Fruit fly (Drosophila melanogaster) whole organism, embryonic: ENCODE results near the gene mld.
A peak's percentile ranks its signal among the peaks of the same experiment; 100 is the strongest.

Experiments used
- Antp ChIP-seq: fragments of 200-800 bp; sonication (Bioruptor generic); optimal IDR thresholded peaks from 3 replicates; lab custom pipeline; 2016; ENCODE audit warnings: missing biosample characterization, missing genetic modification characterization
- BEAF-32 ChIP-seq: fragments of 200-800 bp; sonication (Bioruptor generic); optimal IDR thresholded peaks from 3 replicates; lab custom pipeline; 2017; ENCODE audit warnings: missing biosample characterization, missing genetic modification characterization, mild to moderate bottlenecking, moderate library complexity, missing genetic modification reagents
- CG12769 ChIP-seq: fragments of 200-800 bp; sonication (Bioruptor generic); optimal IDR thresholded peaks from 2 replicates; lab custom pipeline; 2019; ENCODE audit warnings: missing biosample characterization, mild to moderate bottlenecking, missing genetic modification characterization, moderate library complexity
- CG13624 ChIP-seq: fragments of 200-800 bp; sonication (Bioruptor generic); optimal IDR thresholded peaks from 2 replicates; lab custom pipeline; 2016; ENCODE audit warnings: missing biosample characterization, missing genetic modification characterization
- CG13894 ChIP-seq: fragments of 200-800 bp; sonication (Bioruptor generic); optimal IDR thresholded peaks from 3 replicates; lab custom pipeline; 2018; ENCODE audit warnings: missing biosample characterization, mild to moderate bottlenecking, missing genetic modification characterization, moderate library complexity
- CG15514 ChIP-seq: fragments of 200-800 bp; sonication (Bioruptor generic); optimal IDR thresholded peaks from 3 replicates; lab custom pipeline; 2017; ENCODE audit warnings: missing biosample characterization, missing genetic modification characterization, mild to moderate bottlenecking, moderate library complexity, missing genetic modification reagents
- CG17359 ChIP-seq: fragments of 200-800 bp; sonication (Bioruptor generic); optimal IDR thresholded peaks from 3 replicates; lab custom pipeline; 2018; ENCODE audit warnings: missing biosample characterization, mild to moderate bottlenecking, missing genetic modification characterization, moderate library complexity
- CG17829 ChIP-seq: fragments of 200-800 bp; optimal IDR thresholded peaks from 2 replicates; lab custom pipeline; 2019; ENCODE audit warnings: missing biosample characterization, mild to moderate bottlenecking, missing genetic modification characterization, moderate library complexity
- CG18262 ChIP-seq: fragments of 200-800 bp; optimal IDR thresholded peaks from 3 replicates; lab custom pipeline; 2019; ENCODE audit warnings: missing biosample characterization, mild to moderate bottlenecking, missing genetic modification characterization, moderate library complexity
- CG2120 ChIP-seq: fragments of 200-800 bp; sonication (Bioruptor generic); optimal IDR thresholded peaks from 3 replicates; lab custom pipeline; 2016; ENCODE audit warnings: missing biosample characterization, missing genetic modification characterization
- CG31224 ChIP-seq: fragments of 200-800 bp; sonication (Bioruptor generic); IDR thresholded peaks from 2 replicates; pipeline ENCODE4 v1.3.6; 2022; ENCODE audit warnings: missing biosample characterization, missing genetic modification characterization
- CG31365 ChIP-seq: fragments of 200-800 bp; sonication (Bioruptor generic); optimal IDR thresholded peaks from 2 replicates; lab custom pipeline; 2018; ENCODE audit warnings: missing biosample characterization, mild to moderate bottlenecking, missing genetic modification characterization
- CG7271 ChIP-seq: fragments of 200-800 bp; sonication (Bioruptor generic); optimal IDR thresholded peaks from 2 replicates; lab custom pipeline; 2018; ENCODE audit warnings: missing biosample characterization, mild to moderate bottlenecking, missing genetic modification characterization, moderate library complexity
- CG7987 ChIP-seq: fragments of 200-800 bp; sonication (Bioruptor generic); optimal IDR thresholded peaks from 2 replicates; lab custom pipeline; 2018; ENCODE audit warnings: missing biosample characterization, mild to moderate bottlenecking, missing genetic modification characterization, moderate library complexity
- CG8388 ChIP-seq: fragments of 200-800 bp; sonication (Bioruptor generic); optimal IDR thresholded peaks from 2 replicates; lab custom pipeline; 2019; ENCODE audit warnings: missing biosample characterization, mild to moderate bottlenecking, missing genetic modification characterization, moderate library complexity
- CG9609 ChIP-seq: fragments of 200-800 bp; sonication (Bioruptor generic); optimal IDR thresholded peaks from 3 replicates; lab custom pipeline; 2016; ENCODE audit warnings: missing biosample characterization, missing genetic modification characterization
- Dfd ChIP-seq, 2 experiments: fragments of >200 bp; optimal IDR thresholded peaks; 2 replicates each; lab custom pipeline; 2017; ENCODE audit warnings: missing biosample characterization in 2 of 2, missing genetic modification characterization in 2 of 2
- Dip3 ChIP-seq: fragments of 200-800 bp; sonication (Bioruptor generic); optimal IDR thresholded peaks from 3 replicates; lab custom pipeline; 2016; ENCODE audit warnings: missing biosample characterization, missing genetic modification characterization
- Dp ChIP-seq: fragments of 200-800 bp; sonication (Bioruptor generic); optimal IDR thresholded peaks from 2 replicates; lab custom pipeline; 2018; ENCODE audit warnings: missing biosample characterization, mild to moderate bottlenecking, missing genetic modification characterization, moderate library complexity
- ERR ChIP-seq: fragments of 200-800 bp; sonication (Bioruptor generic); optimal IDR thresholded peaks from 2 replicates; lab custom pipeline; 2016; ENCODE audit warnings: missing biosample characterization, missing genetic modification characterization
- Gsc ChIP-seq: fragments of 200-800 bp; sonication (Bioruptor generic); IDR thresholded peaks from 2 replicates; pipeline ENCODE4 v1.3.6; 2022; ENCODE audit warnings: missing biosample characterization, missing genetic modification characterization
- Hr51 ChIP-seq, 2 experiments: fragments of 200-800 bp; sonication (Bioruptor generic); optimal IDR thresholded peaks; 2 replicates in 1 of 2; 3 replicates in 1 of 2; lab custom pipeline; 2016 to 2018; ENCODE audit warnings: missing biosample characterization in 2 of 2, missing genetic modification characterization in 2 of 2, mild to moderate bottlenecking in 1 of 2, moderate library complexity in 1 of 2
- Hr78 ChIP-seq, 2 experiments: fragments of 200-800 bp in 1 of 2; fragments of >200 bp in 1 of 2; sonication (Bioruptor generic) in 1 of 2; optimal IDR thresholded peaks; 2 replicates each; lab custom pipeline; 2017 to 2019; ENCODE audit warnings: missing biosample characterization in 2 of 2, missing genetic modification characterization in 2 of 2, mild to moderate bottlenecking in 1 of 2, moderate library complexity in 1 of 2
- MTF-1 ChIP-seq: fragments of 200-800 bp; sonication (Bioruptor generic); optimal IDR thresholded peaks from 2 replicates; lab custom pipeline; 2018; ENCODE audit warnings: missing biosample characterization, mild to moderate bottlenecking, missing genetic modification characterization, borderline replicate concordance
- NC2α ChIP-seq: fragments of 200-800 bp; sonication (Bioruptor generic); optimal IDR thresholded peaks from 2 replicates; lab custom pipeline; 2016; ENCODE audit warnings: missing biosample characterization, missing genetic modification characterization
- NC2β ChIP-seq: fragments of 200-800 bp; sonication (Bioruptor generic); optimal IDR thresholded peaks from 2 replicates; lab custom pipeline; 2016; ENCODE audit warnings: missing biosample characterization, missing genetic modification characterization
- Nf-YC ChIP-seq: fragments of 200-800 bp; optimal IDR thresholded peaks from 3 replicates; lab custom pipeline; 2019; ENCODE audit warnings: missing biosample characterization, mild to moderate bottlenecking, missing genetic modification characterization, moderate library complexity
- Opbp ChIP-seq: fragments of 200-800 bp; sonication (Bioruptor generic); IDR thresholded peaks from 3 replicates; pipeline ENCODE4 v1.3.6; 2022; ENCODE audit warnings: missing biosample characterization, missing genetic modification characterization; ENCODE audit not compliant: partially characterized antibody
- Optix ChIP-seq: fragments of 200-800 bp; sonication (Bioruptor generic); IDR thresholded peaks from 3 replicates; pipeline ENCODE4 v1.3.6; 2022; ENCODE audit warnings: missing biosample characterization, missing genetic modification characterization
- Trl ChIP-seq, 3 experiments: fragments of >200 bp in 2 of 3; fragments of 200-800 bp in 1 of 3; sonication (Bioruptor generic) in 1 of 3; optimal IDR thresholded peaks; 2 replicates in 1 of 3; 3 replicates in 2 of 3; lab custom pipeline; 2016 to 2017; ENCODE audit warnings: missing biosample characterization in 1 of 3, missing genetic modification characterization in 1 of 3
- Xbp1 ChIP-seq: fragments of 200-800 bp; sonication (Bioruptor generic); optimal IDR thresholded peaks from 3 replicates; lab custom pipeline; 2016; ENCODE audit warnings: missing biosample characterization, mild to moderate bottlenecking, missing genetic modification characterization
- bab2 ChIP-seq: fragments of 200-800 bp; sonication (Bioruptor generic); optimal IDR thresholded peaks from 2 replicates; lab custom pipeline; 2016; ENCODE audit warnings: missing biosample characterization, missing genetic modification characterization
- dmrt11E ChIP-seq: fragments of 200-800 bp; sonication (Bioruptor generic); optimal IDR thresholded peaks from 3 replicates; lab custom pipeline; 2018; ENCODE audit warnings: missing biosample characterization, mild to moderate bottlenecking, missing genetic modification characterization, moderate library complexity
- eve ChIP-seq, 2 experiments: fragments of >200 bp; optimal IDR thresholded peaks; 2 replicates each; lab custom pipeline; 2017; ENCODE audit warnings: missing biosample characterization in 2 of 2, missing genetic modification characterization in 2 of 2
- exex ChIP-seq: fragments of 200-800 bp; sonication (Bioruptor generic); optimal IDR thresholded peaks from 4 replicates; lab custom pipeline; 2018; ENCODE audit warnings: missing biosample characterization, mild to moderate bottlenecking, missing genetic modification characterization, moderate library complexity
- ftz-f1 ChIP-seq: fragments of 200-800 bp; sonication (Bioruptor generic); optimal IDR thresholded peaks from 2 replicates; lab custom pipeline; 2016; ENCODE audit warnings: missing biosample characterization, missing genetic modification characterization
- gfzf ChIP-seq: fragments of 200-800 bp; sonication (Bioruptor generic); optimal IDR thresholded peaks from 2 replicates; lab custom pipeline; 2016; ENCODE audit warnings: missing biosample characterization, mild to moderate bottlenecking, missing genetic modification characterization, moderate library complexity
- her ChIP-seq: fragments of 200-800 bp; sonication (Bioruptor generic); optimal IDR thresholded peaks from 2 replicates; lab custom pipeline; 2016; ENCODE audit warnings: missing biosample characterization, missing genetic modification characterization
- ind ChIP-seq: fragments of 200-800 bp; sonication (Bioruptor generic); optimal IDR thresholded peaks from 3 replicates; lab custom pipeline; 2016; ENCODE audit warnings: missing biosample characterization, missing genetic modification characterization
- lab ChIP-seq: fragments of 200-800 bp; sonication (Bioruptor generic); optimal IDR thresholded peaks from 3 replicates; lab custom pipeline; 2017; ENCODE audit warnings: missing biosample characterization, missing genetic modification characterization, mild to moderate bottlenecking, moderate library complexity, missing genetic modification reagents
- lola ChIP-seq, 3 experiments: fragments of >200 bp in 2 of 3; fragments of 200-800 bp in 1 of 3; sonication (Bioruptor generic) in 1 of 3; optimal IDR thresholded peaks; 2 replicates each; lab custom pipeline; 2017 to 2019; ENCODE audit warnings: missing biosample characterization in 3 of 3, missing genetic modification characterization in 3 of 3, mild to moderate bottlenecking in 1 of 3, moderate library complexity in 1 of 3
- mam ChIP-seq: fragments of 200-800 bp; sonication (Bioruptor generic); optimal IDR thresholded peaks from 3 replicates; lab custom pipeline; 2016; ENCODE audit warnings: missing biosample characterization, missing genetic modification characterization
- nerfin-1 ChIP-seq: fragments of 200-800 bp; sonication (Bioruptor generic); optimal IDR thresholded peaks from 3 replicates; lab custom pipeline; 2019; ENCODE audit warnings: missing biosample characterization, mild to moderate bottlenecking, missing genetic modification characterization, moderate library complexity
- nmo ChIP-seq: fragments of 200-800 bp; sonication (Bioruptor generic); optimal IDR thresholded peaks from 2 replicates; lab custom pipeline; 2018; ENCODE audit warnings: missing biosample characterization, mild to moderate bottlenecking, missing genetic modification characterization, moderate library complexity
- pan ChIP-seq, 4 experiments: fragments of >200 bp in 3 of 4; fragments of 200-800 bp in 1 of 4; sonication (Bioruptor generic) in 1 of 4; optimal IDR thresholded peaks in 3 of 4; IDR thresholded peaks in 1 of 4; 2 replicates each; pipeline versions ENCODE4 v1.3.6 to Lab custom; 2017 to 2022; ENCODE audit warnings: missing biosample characterization in 2 of 4, missing genetic modification characterization in 2 of 4, mixed read lengths in 1 of 4
- tap ChIP-seq: fragments of 200-800 bp; optimal IDR thresholded peaks from 3 replicates; lab custom pipeline; 2019; ENCODE audit warnings: missing biosample characterization, mild to moderate bottlenecking, missing genetic modification characterization, moderate library complexity

mld gene

dm6 chr3R:24586453-24586886 is 1.0 kb downstream of the mld start (continued):
- TF ChIP-seq CG12769 (tag; lab: Kevin White, UChicago): peak; percentile 79
- peak; percentile 14 for TF ChIP-seq CG18262 (tag; lab: Kevin White, UChicago)
- TF ChIP-seq ftz-f1 (GFP tag; lab: Kevin White, UChicago): peak; percentile 43
- peak; percentile 39 for TF ChIP-seq CG2120
- TF ChIP-seq Gsc (GFP tag; lab: Robert Waterston, UW): no peak
- TF ChIP-seq Xbp1: no peak
- TF ChIP-seq dmrt11E (tag; lab: Kevin White, UChicago): no peak
- peak; percentile 1 for TF ChIP-seq tap
- no peak for TF ChIP-seq Antp (GFP tag; lab: Kevin White, UChicago)
- TF ChIP-seq Hr51 (GFP tag; optimal IDR thresholded peaks at IDR 0.05; lab: Kevin White, UChicago): peak in 1 of 2 experiments; percentile 4
- TF ChIP-seq BEAF-32 (GFP tag; lab: Kevin White, UChicago): peak; percentile 32
- TF ChIP-seq Nf-YC (tag; lab: Kevin White, UChicago): peak; percentile 60
- peak; percentile 24 for TF ChIP-seq ERR (GFP tag; lab: Kevin White, UChicago)
- peak; percentile 3 for TF ChIP-seq mam (GFP tag; lab: Kevin White, UChicago)
- no peak for TF ChIP-seq CG31365
- peak; percentile 81 for TF ChIP-seq Dp (GFP tag; lab: Kevin White, UChicago)
- TF ChIP-seq CG13624 (GFP tag; lab: Kevin White, UChicago): peak; percentile 90
- TF ChIP-seq Optix: no peak
- TF ChIP-seq MTF-1 (GFP tag; lab: Kevin White, UChicago): peak; percentile 62
- TF ChIP-seq exex: peak; percentile 32
- TF ChIP-seq Dip3 (GFP tag; lab: Kevin White, UChicago): no peak
- peak; percentile 44 for TF ChIP-seq her (GFP tag; lab: Kevin White, UChicago)
- TF ChIP-seq lola (GFP tag; optimal IDR thresholded peaks at IDR 0.05; lab: Kevin White, UChicago): no peak
- peak; percentile 31 for TF ChIP-seq gfzf (GFP tag; lab: Kevin White, UChicago)
- no peak for TF ChIP-seq CG9609 (GFP tag; lab: Kevin White, UChicago)
- peak; percentile 10 for TF ChIP-seq nmo (GFP tag; lab: Kevin White, UChicago)
- TF ChIP-seq Dfd (GFP tag; optimal IDR thresholded peaks at IDR 0.05; lab: Kevin White, UChicago): no peak
- TF ChIP-seq pan (optimal IDR thresholded peaks at IDR 0.05; lab: Kevin White, UChicago): no peak
- no peak for TF ChIP-seq pan (GFP tag; optimal IDR thresholded peaks at IDR 0.05 in 1 of 2, IDR thresholded peaks at IDR 0.05 in 1 of 2)
- TF ChIP-seq NC2β (GFP tag; lab: Kevin White, UChicago): peak; percentile 12
- TF ChIP-seq bab2 (GFP tag; lab: Kevin White, UChicago): no peak
- peak; percentile 83 for TF ChIP-seq nerfin-1 (tag; lab: Kevin White, UChicago)
- TF ChIP-seq ind (GFP tag; lab: Kevin White, UChicago): no peak
- TF ChIP-seq CG15514 (GFP tag; lab: Kevin White, UChicago): peak; percentile 58
- TF ChIP-seq Opbp (GFP tag; lab: Robert Waterston, UW): no peak
- no peak for TF ChIP-seq CG7271
- no peak for TF ChIP-seq eve (GFP tag; optimal IDR thresholded peaks at IDR 0.05; lab: Kevin White, UChicago)

- TF ChIP-seq CG8388 (GFP tag; lab: Kevin White, UChicago): no peak
- TF ChIP-seq Trl (optimal IDR thresholded peaks at IDR 0.05; lab: Kevin White, UChicago): peak; percentile 67 to 71
- no peak for TF ChIP-seq Trl (GFP tag; optimal IDR thresholded peaks at IDR 0.05; lab: Kevin White, UChicago)
- TF ChIP-seq Optix: no peak
- TF ChIP-seq Hr78 (GFP tag; optimal IDR thresholded peaks at IDR 0.05; lab: Kevin White, UChicago): peak in 1 of 2 experiments; percentile 23
- TF ChIP-seq CG17359: peak; percentile 22
- no peak for TF ChIP-seq CG31224
- peak; percentile 21 for TF ChIP-seq ftz-f1 (GFP tag; lab: Kevin White, UChicago)
- peak; percentile 80 for TF ChIP-seq NC2α
- peak; percentile 8 for TF ChIP-seq CG7987 (GFP tag; lab: Kevin White, UChicago)
- peak; percentile 3 for TF ChIP-seq CG17829 (tag; lab: Kevin White, UChicago)
- peak; percentile 22 for TF ChIP-seq CG12769 (tag; lab: Kevin White, UChicago)
- TF ChIP-seq CG13894 (tag; lab: Kevin White, UChicago): peak; percentile 21
- TF ChIP-seq lab (GFP tag; lab: Kevin White, UChicago): peak; percentile 6
These were observed 3.6 kb downstream of the mld start for dm6 chr3R:24588829-24589638.
